Fruit fly (Drosophila melanogaster) whole organism, embryonic: ENCODE data around the gene nAChRalpha7.

Source experiments
- ATbp ChIP-seq: fragments of 200-800 bp; sonication (Bioruptor generic); optimal IDR thresholded peaks from 2 replicates; lab custom pipeline; 2017; ENCODE audit warnings: missing biosample characterization, mild to moderate bottlenecking, missing genetic modification characterization, missing genetic modification reagents
- Ada2b ChIP-seq: fragments of 200-800 bp; sonication (Bioruptor generic); IDR thresholded peaks from 2 replicates; pipeline ENCODE4 v1.3.6; 2022; ENCODE audit warnings: missing biosample characterization, missing genetic modification characterization
- CG1233 ChIP-seq: fragments of 200-800 bp; sonication (Bioruptor generic); optimal IDR thresholded peaks from 4 replicates; lab custom pipeline; 2018; ENCODE audit warnings: missing biosample characterization, mild to moderate bottlenecking, missing genetic modification characterization
- CG12769 ChIP-seq: fragments of 200-800 bp; sonication (Bioruptor generic); optimal IDR thresholded peaks from 2 replicates; lab custom pipeline; 2019; ENCODE audit warnings: missing biosample characterization, mild to moderate bottlenecking, missing genetic modification characterization, moderate library complexity
- CG15601 ChIP-seq: fragments of 200-800 bp; sonication (Bioruptor generic); optimal IDR thresholded peaks from 3 replicates; lab custom pipeline; 2019; ENCODE audit warnings: missing biosample characterization, mild to moderate bottlenecking, missing genetic modification characterization, moderate library complexity
- CG1792 ChIP-seq: fragments of 200-800 bp; sonication (Bioruptor generic); optimal IDR thresholded peaks from 2 replicates; lab custom pipeline; 2016; ENCODE audit warnings: missing biosample characterization, missing genetic modification characterization
- CG2202 ChIP-seq: fragments of 200-800 bp; sonication (Bioruptor generic); optimal IDR thresholded peaks from 2 replicates; lab custom pipeline; 2018; ENCODE audit warnings: missing biosample characterization, mild to moderate bottlenecking, missing genetic modification characterization
- CG2678 ChIP-seq: fragments of 200-800 bp; sonication (Bioruptor generic); optimal IDR thresholded peaks from 3 replicates; lab custom pipeline; 2019; ENCODE audit warnings: missing biosample characterization, mild to moderate bottlenecking, missing genetic modification characterization, moderate library complexity
- CG2875 ChIP-seq: fragments of 200-800 bp; sonication (Bioruptor generic); optimal IDR thresholded peaks from 2 replicates; lab custom pipeline; 2017; ENCODE audit warnings: missing biosample characterization, mild to moderate bottlenecking, missing genetic modification characterization, missing genetic modification reagents
- CG32767 ChIP-seq: fragments of 200-800 bp; sonication (Bioruptor generic); IDR thresholded peaks from 2 replicates; pipeline ENCODE4 v1.3.6; 2022; ENCODE audit warnings: missing biosample characterization, missing genetic modification characterization
- CG7987 ChIP-seq: fragments of 200-800 bp; sonication (Bioruptor generic); optimal IDR thresholded peaks from 2 replicates; lab custom pipeline; 2018; ENCODE audit warnings: missing biosample characterization, mild to moderate bottlenecking, missing genetic modification characterization, moderate library complexity
- CG8290 ChIP-seq, 3 experiments: fragments of 200-800 bp; sonication (Bioruptor generic); optimal IDR thresholded peaks; 2 replicates each; lab custom pipeline; 2016 to 2019; ENCODE audit warnings: missing biosample characterization in 3 of 3, missing genetic modification characterization in 3 of 3, mild to moderate bottlenecking in 2 of 3, moderate library complexity in 1 of 3
- CG8924 ChIP-seq: fragments of 200-800 bp; optimal IDR thresholded peaks from 3 replicates; lab custom pipeline; 2019; ENCODE audit warnings: missing biosample characterization, mild to moderate bottlenecking, missing genetic modification characterization, moderate library complexity
- CHES-1-like ChIP-seq: fragments of 200-800 bp; sonication (Bioruptor generic); optimal IDR thresholded peaks from 2 replicates; lab custom pipeline; 2016; ENCODE audit warnings: missing biosample characterization, missing genetic modification characterization
- D19B ChIP-seq: fragments of 200-800 bp; sonication (Bioruptor generic); optimal IDR thresholded peaks from 2 replicates; lab custom pipeline; 2017; ENCODE audit warnings: missing biosample characterization, mild to moderate bottlenecking, missing genetic modification characterization
- Gsc ChIP-seq: fragments of 200-800 bp; sonication (Bioruptor generic); IDR thresholded peaks from 2 replicates; pipeline ENCODE4 v1.3.6; 2022; ENCODE audit warnings: missing biosample characterization, missing genetic modification characterization
- Gug ChIP-seq: fragments of 200-800 bp; sonication (Bioruptor generic); IDR thresholded peaks from 4 replicates; pipeline ENCODE4 v1.3.6; 2022; ENCODE audit warnings: missing biosample characterization, missing genetic modification characterization
- Neu2 ChIP-seq: fragments of 200-800 bp; sonication (Bioruptor generic); optimal IDR thresholded peaks from 3 replicates; lab custom pipeline; 2016; ENCODE audit warnings: missing biosample characterization, missing genetic modification characterization, borderline replicate concordance
- Pdp1 ChIP-seq, 2 experiments: fragments of 200-800 bp; sonication (Bioruptor generic); optimal IDR thresholded peaks; 3 replicates each; lab custom pipeline; 2016; ENCODE audit warnings: missing biosample characterization in 2 of 2, missing genetic modification characterization in 2 of 2, mild to moderate bottlenecking in 1 of 2, moderate library complexity in 1 of 2
- Sry-β ChIP-seq: fragments of 200-800 bp; sonication (Bioruptor generic); optimal IDR thresholded peaks from 2 replicates; lab custom pipeline; 2018; ENCODE audit warnings: missing biosample characterization, mild to moderate bottlenecking, missing genetic modification characterization, moderate library complexity
- Sry-δ ChIP-seq: fragments of 200-800 bp; sonication (Bioruptor generic); optimal IDR thresholded peaks from 2 replicates; lab custom pipeline; 2016; ENCODE audit warnings: missing biosample characterization, missing genetic modification characterization
- TFAM ChIP-seq: fragments of 200-800 bp; sonication (Bioruptor generic); optimal IDR thresholded peaks from 2 replicates; lab custom pipeline; 2017; ENCODE audit warnings: missing biosample characterization, missing genetic modification characterization, inconsistent platforms
- al ChIP-seq: fragments of 200-800 bp; sonication (Bioruptor generic); IDR thresholded peaks from 2 replicates; pipeline ENCODE4 v1.3.6; 2022; ENCODE audit warnings: missing biosample characterization, missing genetic modification characterization
- aop ChIP-seq: fragments of 200-800 bp; sonication (Bioruptor generic); IDR thresholded peaks from 2 replicates; pipeline ENCODE4 v1.3.6; 2022; ENCODE audit warnings: missing biosample characterization, missing genetic modification characterization
- crol ChIP-seq: fragments of 200-800 bp; sonication (Bioruptor generic); IDR thresholded peaks from 2 replicates; pipeline ENCODE4 v1.3.6; 2022; ENCODE audit warnings: missing biosample characterization, missing genetic modification characterization
- crp ChIP-seq, 2 experiments: fragments of 200-800 bp; sonication (Bioruptor generic); optimal IDR thresholded peaks; 2 replicates in 1 of 2; 3 replicates in 1 of 2; lab custom pipeline; 2017; ENCODE audit warnings: missing biosample characterization in 2 of 2, missing genetic modification characterization in 2 of 2, mild to moderate bottlenecking in 1 of 2, moderate library complexity in 1 of 2
- ewg ChIP-seq: fragments of 200-800 bp; sonication (Bioruptor generic); optimal IDR thresholded peaks from 3 replicates; lab custom pipeline; 2017; ENCODE audit warnings: mild to moderate bottlenecking, missing biosample characterization, missing genetic modification reagents, missing genetic modification characterization
- grau ChIP-seq: fragments of 200-800 bp; optimal IDR thresholded peaks from 3 replicates; lab custom pipeline; 2019; ENCODE audit warnings: missing biosample characterization, mild to moderate bottlenecking, missing genetic modification characterization, moderate library complexity
- ken ChIP-seq: fragments of 200-800 bp; sonication (Bioruptor generic); IDR thresholded peaks from 3 replicates; pipeline ENCODE4 v1.3.6; 2022; ENCODE audit warnings: missing biosample characterization, missing genetic modification characterization
- knrl ChIP-seq: fragments of 200-800 bp; sonication (Bioruptor generic); IDR thresholded peaks from 3 replicates; pipeline ENCODE4 v1.3.6; 2022; ENCODE audit warnings: missing biosample characterization, missing genetic modification characterization; ENCODE audit not compliant: partially characterized antibody
- lilli ChIP-seq: fragments of 200-800 bp; sonication (Bioruptor generic); optimal IDR thresholded peaks from 3 replicates; lab custom pipeline; 2016; ENCODE audit warnings: missing biosample characterization, missing genetic modification characterization
- maf-S ChIP-seq: fragments of 200-800 bp; sonication (Bioruptor generic); optimal IDR thresholded peaks from 2 replicates; lab custom pipeline; 2016; ENCODE audit warnings: missing biosample characterization, missing genetic modification characterization
- mam ChIP-seq: fragments of 200-800 bp; sonication (Bioruptor generic); optimal IDR thresholded peaks from 3 replicates; lab custom pipeline; 2016; ENCODE audit warnings: missing biosample characterization, missing genetic modification characterization
- mirr ChIP-seq: fragments of 200-800 bp; sonication (Bioruptor generic); optimal IDR thresholded peaks from 3 replicates; lab custom pipeline; 2018; ENCODE audit warnings: missing biosample characterization, mild to moderate bottlenecking, missing genetic modification characterization
- mld ChIP-seq: fragments of 200-800 bp; sonication (Bioruptor generic); IDR thresholded peaks from 3 replicates; pipeline ENCODE4 v1.3.6; 2022; ENCODE audit warnings: missing biosample characterization, missing genetic modification characterization; ENCODE audit not compliant: partially characterized antibody
- nau ChIP-seq: fragments of 200-800 bp; sonication (Bioruptor generic); optimal IDR thresholded peaks from 3 replicates; lab custom pipeline; 2017; ENCODE audit warnings: missing biosample characterization, mild to moderate bottlenecking, missing genetic modification characterization, missing genetic modification reagents
- nom ChIP-seq: fragments of 200-800 bp; sonication (Bioruptor generic); optimal IDR thresholded peaks from 2 replicates; lab custom pipeline; 2017; ENCODE audit warnings: missing biosample characterization, missing genetic modification characterization, mild to moderate bottlenecking, moderate library complexity, missing genetic modification reagents
- otp ChIP-seq: fragments of 200-800 bp; sonication (Bioruptor generic); IDR thresholded peaks from 3 replicates; pipeline ENCODE4, ENCODE4 v1.3.6; 2022; ENCODE audit warnings: missing biosample characterization, missing genetic modification characterization
- p53 ChIP-seq: fragments of 200-800 bp; sonication (Bioruptor generic); optimal IDR thresholded peaks from 2 replicates; lab custom pipeline; 2016; ENCODE audit warnings: missing biosample characterization, missing genetic modification characterization
- pan ChIP-seq, 4 experiments: fragments of >200 bp in 3 of 4; fragments of 200-800 bp in 1 of 4; sonication (Bioruptor generic) in 1 of 4; optimal IDR thresholded peaks in 3 of 4; IDR thresholded peaks in 1 of 4; 2 replicates each; pipeline versions ENCODE4 v1.3.6 to Lab custom; 2017 to 2022; ENCODE audit warnings: missing biosample characterization in 2 of 4, missing genetic modification characterization in 2 of 4, mixed read lengths in 1 of 4
- pros ChIP-seq: fragments of 200-800 bp; sonication (Bioruptor generic); optimal IDR thresholded peaks from 3 replicates; lab custom pipeline; 2019; ENCODE audit warnings: missing biosample characterization, mild to moderate bottlenecking, missing genetic modification characterization, moderate library complexity
- ranshi ChIP-seq: fragments of 200-800 bp; sonication (Bioruptor generic); IDR thresholded peaks from 2 replicates; pipeline ENCODE4 v1.3.6; 2022; ENCODE audit warnings: missing biosample characterization, missing genetic modification characterization
- salm ChIP-seq: fragments of 200-800 bp; sonication (Bioruptor generic); optimal IDR thresholded peaks from 2 replicates; lab custom pipeline; 2018; ENCODE audit warnings: missing biosample characterization, mild to moderate bottlenecking, missing genetic modification characterization
- sens ChIP-seq: fragments of 200-800 bp; sonication (Bioruptor generic); peaks from one replicate; lab custom pipeline; 2016; ENCODE audit warnings: missing biosample characterization, missing genetic modification characterization
- seq ChIP-seq: fragments of 200-800 bp; sonication (Bioruptor generic); IDR thresholded peaks from 2 replicates; pipeline ENCODE4 v1.3.6; 2022; ENCODE audit warnings: missing biosample characterization, missing genetic modification characterization
- sisA ChIP-seq: fragments of 200-800 bp; sonication (Bioruptor generic); IDR thresholded peaks from 2 replicates; pipeline ENCODE4 v1.3.6; 2022; ENCODE audit warnings: missing biosample characterization, missing genetic modification characterization
- tx ChIP-seq: fragments of 200-800 bp; sonication (Bioruptor generic); optimal IDR thresholded peaks from 2 replicates; lab custom pipeline; 2016; ENCODE audit warnings: missing biosample characterization, missing genetic modification characterization
- wdn ChIP-seq: fragments of 200-800 bp; sonication (Bioruptor generic); IDR thresholded peaks from 2 replicates; pipeline ENCODE4 v1.3.6; 2022; ENCODE audit warnings: missing biosample characterization, missing genetic modification characterization

The nAChRalpha7 gene

dm6 chrX:19396689-19397088 lies 48.4 kb upstream of the nAChRalpha7 start (continued):
- TF ChIP-seq crp (GFP tag; optimal IDR thresholded peaks at IDR 0.05; lab: Kevin White, UChicago) (no peak), ken (GFP tag; lab: Robert Waterston, UW) (no peak), CG1233 (GFP tag; lab: Kevin White, UChicago) (no peak), maf-S (GFP tag; lab: Kevin White, UChicago) (no peak), TFAM (GFP tag; lab: Kevin White, UChicago) (no peak), tx (GFP tag; lab: Kevin White, UChicago) (no peak), Ada2b (GFP tag; lab: Robert Waterston, UW) (no peak), mirr (no peak), crol (peak; percentile 52; the same call in 1 of the 2 replicates), nau (GFP tag; lab: Kevin White, UChicago) (no peak), mld (GFP tag; lab: Robert Waterston, UW) (no peak), aop (GFP tag; lab: Robert Waterston, UW) (no peak), grau (no peak), CG2202 (no peak), sisA (GFP tag; lab: Robert Waterston, UW) (no peak), Gsc (GFP tag; lab: Robert Waterston, UW) (no peak), Pdp1 (GFP tag; optimal IDR thresholded peaks at IDR 0.05; lab: Kevin White, UChicago) (no peak), CG15601 (no peak), ATbp (no peak), CG1792 (GFP tag; lab: Kevin White, UChicago) (no peak), ewg (no peak), otp (GFP tag; lab: Robert Waterston, UW) (0 out of 3 replicates have a peak, but pooled peaks have one; percentile 20), pan (optimal IDR thresholded peaks at IDR 0.05; lab: Kevin White, UChicago) (no peak), pan (GFP tag; optimal IDR thresholded peaks at IDR 0.05 in 1 of 2, IDR thresholded peaks at IDR 0.05 in 1 of 2) (no peak)

- TF ChIP-seq CHES-1-like (GFP tag; lab: Kevin White, UChicago) (no peak), Sry-δ (GFP tag; lab: Kevin White, UChicago) (no peak), ranshi (GFP tag; lab: Robert Waterston, UW) (no peak), wdn (GFP tag; lab: Robert Waterston, UW) (no peak), Gug (GFP tag; lab: Robert Waterston, UW) (no peak), al (GFP tag; lab: Robert Waterston, UW) (no peak), salm (tag; lab: Kevin White, UChicago) (no peak), Neu2 (GFP tag; lab: Kevin White, UChicago) (no peak), lilli (GFP tag; lab: Kevin White, UChicago) (no peak), Sry-β (GFP tag; lab: Kevin White, UChicago) (no peak), CG32767 (GFP tag; lab: Robert Waterston, UW) (no peak), pros (GFP tag; lab: Kevin White, UChicago) (no peak)
- TF ChIP-seq, all 482 proteins: peak for 0
These were observed 42.4 kb upstream of the nAChRalpha7 start for dm6 chrX:19390634-19391033.

- TF ChIP-seq sens (GFP tag; lab: Kevin White, UChicago) (peak; percentile 51), CG7987 (GFP tag; lab: Kevin White, UChicago) (peak; percentile 19), mam (GFP tag; lab: Kevin White, UChicago) (no peak), D19B (GFP tag; lab: Kevin White, UChicago) (no peak), CG12769 (tag; lab: Kevin White, UChicago) (no peak), CG2875 (peak; percentile 20), nom (GFP tag; lab: Kevin White, UChicago) (peak; percentile 6), CG8290 (GFP tag; optimal IDR thresholded peaks at IDR 0.05; lab: Kevin White, UChicago) (no peak), CG8290 (tag; optimal IDR thresholded peaks at IDR 0.05; lab: Kevin White, UChicago) (peak in 1 of 2 experiments; percentile 58), seq (GFP tag; lab: Robert Waterston, UW) (no peak), CG2678 (tag; lab: Kevin White, UChicago) (peak; percentile 7), CG8924 (no peak), knrl (GFP tag; lab: Robert Waterston, UW) (no peak), CG15601 (peak; percentile 3), p53 (GFP tag; lab: Kevin White, UChicago) (no peak)
These were observed 27.2 kb upstream of the nAChRalpha7 start for dm6 chrX:19375450-19375849.
